ENCODE assay signal across 1 fruit fly cellular context in the genomic region with DNA sequence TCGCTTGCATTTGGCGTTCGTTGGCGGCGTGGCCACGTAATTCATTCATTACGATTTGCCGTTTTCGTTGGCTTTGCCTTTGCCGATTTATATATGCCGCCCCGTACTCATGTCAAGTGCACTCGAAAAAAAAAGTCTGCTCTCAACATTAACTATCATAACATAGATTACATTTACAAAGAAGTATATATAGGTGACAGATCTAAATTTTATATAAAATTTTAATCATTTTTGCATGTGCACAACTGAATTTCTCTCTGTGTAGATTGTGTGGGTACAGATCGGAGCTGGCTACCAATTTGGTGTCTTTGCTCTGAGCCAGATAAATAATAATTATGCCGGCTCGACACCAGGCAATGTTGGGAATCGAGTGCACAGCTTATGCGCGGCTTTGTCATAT.
TF ChIP-seq lines count a peak whose summit lies in the region.

No protein-coding gene starts in this region.

TF ChIP-seq in whole organism, embryonic, 481 proteins besides CTCF, POLR2A, EP300 and RAD21 (continued from another document and continues in another):
- peak; percentile 63 for TF ChIP-seq sisA (GFP tag; IDR thresholded peaks at IDR 0.05; lab: Robert Waterston, UW)
- TF ChIP-seq Stat92E (GFP tag; optimal IDR thresholded peaks at IDR 0.05; lab: Kevin White, UChicago): no peak
- no peak for TF ChIP-seq Hr39 (optimal IDR thresholded peaks at IDR 0.05; lab: Kevin White, UChicago)
- TF ChIP-seq CG3838 (GFP tag; optimal IDR thresholded peaks at IDR 0.05; lab: Kevin White, UChicago): no peak
- no peak for TF ChIP-seq cad (GFP tag; optimal IDR thresholded peaks at IDR 0.05; lab: Kevin White, UChicago)
- TF ChIP-seq CG9727 (GFP tag; optimal IDR thresholded peaks at IDR 0.05; lab: Kevin White, UChicago): peak; percentile 62
- TF ChIP-seq gfzf (GFP tag; optimal IDR thresholded peaks at IDR 0.05; lab: Kevin White, UChicago): no peak
- no peak for TF ChIP-seq insv (GFP tag; optimal IDR thresholded peaks at IDR 0.05; lab: Kevin White, UChicago)
- TF ChIP-seq CG1792 (GFP tag; optimal IDR thresholded peaks at IDR 0.05; lab: Kevin White, UChicago): no peak
- no peak for TF ChIP-seq NC2α (GFP tag; optimal IDR thresholded peaks at IDR 0.05; lab: Kevin White, UChicago)
- peak; percentile 21 for TF ChIP-seq CG7556 (GFP tag; optimal IDR thresholded peaks at IDR 0.05; lab: Kevin White, UChicago)
- no peak for TF ChIP-seq wor (GFP tag; IDR thresholded peaks at IDR 0.05; lab: Robert Waterston, UW)
- TF ChIP-seq CG6813 (GFP tag; optimal IDR thresholded peaks at IDR 0.05; lab: Kevin White, UChicago): no peak
- TF ChIP-seq stwl (tag; optimal IDR thresholded peaks at IDR 0.05; lab: Kevin White, UChicago): no peak
- TF ChIP-seq otp (GFP tag; IDR thresholded peaks at IDR 0.05; lab: Robert Waterston, UW): 0 out of 3 replicates have a peak, but pooled peaks have one; percentile 45
- TF ChIP-seq repo (GFP tag; optimal IDR thresholded peaks at IDR 0.05; lab: Kevin White, UChicago): no peak
- TF ChIP-seq CG30403 (GFP tag; optimal IDR thresholded peaks at IDR 0.05; lab: Kevin White, UChicago): peak; percentile 49
- no peak for TF ChIP-seq CHES-1-like (GFP tag; optimal IDR thresholded peaks at IDR 0.05; lab: Kevin White, UChicago)
- TF ChIP-seq cg (GFP tag; optimal IDR thresholded peaks at IDR 0.05; lab: Kevin White, UChicago): no peak
- TF ChIP-seq prd (optimal IDR thresholded peaks at IDR 0.05; lab: Kevin White, UChicago): no peak
- peak; percentile 87 for TF ChIP-seq prd (GFP tag; IDR thresholded peaks at IDR 0.05; lab: Robert Waterston, UW)
- no peak for TF ChIP-seq CG12104 (GFP tag; optimal IDR thresholded peaks at IDR 0.05; lab: Kevin White, UChicago)
- TF ChIP-seq Side (GFP tag; optimal IDR thresholded peaks at IDR 0.05; lab: Kevin White, UChicago): no peak
- no peak for TF ChIP-seq Elba2 (GFP tag; optimal IDR thresholded peaks at IDR 0.05; lab: Kevin White, UChicago)
- peak; percentile 29 for TF ChIP-seq Hr3 (GFP tag; optimal IDR thresholded peaks at IDR 0.05; lab: Kevin White, UChicago)
- no peak for TF ChIP-seq Dbx (GFP tag; IDR thresholded peaks at IDR 0.05; lab: Robert Waterston, UW)
- TF ChIP-seq cato (GFP tag; optimal IDR thresholded peaks at IDR 0.05; lab: Kevin White, UChicago; ENCODE audit: borderline replicate concordance): no peak
- TF ChIP-seq disco-r (GFP tag; optimal IDR thresholded peaks at IDR 0.05; lab: Kevin White, UChicago): no peak
- no peak for TF ChIP-seq CG9797 (GFP tag; optimal IDR thresholded peaks at IDR 0.05; lab: Kevin White, UChicago)
- TF ChIP-seq salm (tag; optimal IDR thresholded peaks at IDR 0.05; lab: Kevin White, UChicago): no peak
- no peak for TF ChIP-seq tx (GFP tag; optimal IDR thresholded peaks at IDR 0.05; lab: Kevin White, UChicago)
- peak; percentile 75; the same call in 1 of the 3 replicates for TF ChIP-seq CG34422 (GFP tag; IDR thresholded peaks at IDR 0.05; lab: Robert Waterston, UW)
- no peak for TF ChIP-seq Hand (GFP tag; optimal IDR thresholded peaks at IDR 0.05; lab: Kevin White, UChicago)
- peak; percentile 42; the same call in 1 of the 2 replicates for TF ChIP-seq sens-2 (GFP tag; IDR thresholded peaks at IDR 0.05; lab: Robert Waterston, UW)
- TF ChIP-seq CG9876 (GFP tag; optimal IDR thresholded peaks at IDR 0.05; lab: Kevin White, UChicago): no peak
- no peak for TF ChIP-seq gro (GFP tag; optimal IDR thresholded peaks at IDR 0.05; lab: Kevin White, UChicago)
- no peak for TF ChIP-seq CG31365 (tag; optimal IDR thresholded peaks at IDR 0.05; lab: Kevin White, UChicago)
- TF ChIP-seq p53 (GFP tag; optimal IDR thresholded peaks at IDR 0.05; lab: Kevin White, UChicago): no peak
- no peak for TF ChIP-seq pan (optimal IDR thresholded peaks at IDR 0.05; lab: Kevin White, UChicago)
- TF ChIP-seq pan (GFP tag; optimal IDR thresholded peaks at IDR 0.05 in 1 of 2, IDR thresholded peaks at IDR 0.05 in 1 of 2): peak in 1 of 2 experiments; percentile 78
- 0 out of 3 replicates have a peak, but pooled peaks have one; percentile 20 for TF ChIP-seq CG6175 (GFP tag; IDR thresholded peaks at IDR 0.05; lab: Robert Waterston, UW)
- no peak for TF ChIP-seq Gsc (GFP tag; IDR thresholded peaks at IDR 0.05; lab: Robert Waterston, UW)
- TF ChIP-seq CG15011 (GFP tag; optimal IDR thresholded peaks at IDR 0.05; lab: Kevin White, UChicago): no peak
- no peak for TF ChIP-seq NFAT (GFP tag; IDR thresholded peaks at IDR 0.05; lab: Robert Waterston, UW)
- TF ChIP-seq BEAF-32 (GFP tag; optimal IDR thresholded peaks at IDR 0.05; lab: Kevin White, UChicago): no peak
- no peak for TF ChIP-seq croc (GFP tag; conservative IDR thresholded peaks at IDR 0.05; lab: Robert Waterston, UW)
- no peak for TF ChIP-seq CG1832 (GFP tag; optimal IDR thresholded peaks at IDR 0.05; lab: Kevin White, UChicago)
- TF ChIP-seq Gug (GFP tag; IDR thresholded peaks at IDR 0.05; lab: Robert Waterston, UW): no peak
- TF ChIP-seq CG9817 (tag; optimal IDR thresholded peaks at IDR 0.05; lab: Kevin White, UChicago): peak; percentile 16
- no peak for TF ChIP-seq CG5953 (GFP tag; IDR thresholded peaks at IDR 0.05; lab: Robert Waterston, UW)
- no peak for TF ChIP-seq CG7963 (GFP tag; IDR thresholded peaks at IDR 0.05; lab: Robert Waterston, UW; ENCODE audit: partially characterized antibody)
- TF ChIP-seq Nf-YB (GFP tag; optimal IDR thresholded peaks at IDR 0.05; lab: Kevin White, UChicago): no peak
- no peak for TF ChIP-seq crol (GFP tag; IDR thresholded peaks at IDR 0.05; lab: Robert Waterston, UW)
- TF ChIP-seq sob (GFP tag; IDR thresholded peaks at IDR 0.05; lab: Robert Waterston, UW): peak; percentile 60; the same call in 1 of the 2 replicates
- TF ChIP-seq CG13894 (tag; optimal IDR thresholded peaks at IDR 0.05; lab: Kevin White, UChicago): no peak
- no peak for TF ChIP-seq Neu2 (GFP tag; optimal IDR thresholded peaks at IDR 0.05; lab: Kevin White, UChicago; ENCODE audit: borderline replicate concordance)
- TF ChIP-seq Rfx (GFP tag; IDR thresholded peaks at IDR 0.05; lab: Robert Waterston, UW): peak; percentile 64
- TF ChIP-seq D19B (GFP tag; optimal IDR thresholded peaks at IDR 0.05; lab: Kevin White, UChicago): no peak
- 0 out of 2 replicates have a peak, but pooled peaks have one; percentile 32 for TF ChIP-seq Oaz (GFP tag; IDR thresholded peaks at IDR 0.05; lab: Robert Waterston, UW)
- TF ChIP-seq CG13424 (tag; optimal IDR thresholded peaks at IDR 0.05; lab: Kevin White, UChicago): peak; percentile 35
- TF ChIP-seq mam (GFP tag; optimal IDR thresholded peaks at IDR 0.05; lab: Kevin White, UChicago): peak; percentile 9
- no peak for TF ChIP-seq CG16779 (GFP tag; IDR thresholded peaks at IDR 0.05; lab: Robert Waterston, UW)
- TF ChIP-seq CG6689 (GFP tag; IDR thresholded peaks at IDR 0.05; lab: Robert Waterston, UW): peak; percentile 43; the same call in 1 of the 2 replicates
- TF ChIP-seq CG2129 (GFP tag; IDR thresholded peaks at IDR 0.05; lab: Robert Waterston, UW; ENCODE audit: partially characterized antibody): no peak
- TF ChIP-seq shn (GFP tag; optimal IDR thresholded peaks at IDR 0.05; lab: Kevin White, UChicago): no peak
- no peak for TF ChIP-seq CG12744 (GFP tag; optimal IDR thresholded peaks at IDR 0.05; lab: Kevin White, UChicago)
- no peak for TF ChIP-seq CG9609 (GFP tag; optimal IDR thresholded peaks at IDR 0.05; lab: Kevin White, UChicago)
- no peak for TF ChIP-seq Hmx (GFP tag; optimal IDR thresholded peaks at IDR 0.05; lab: Kevin White, UChicago)
- no peak for TF ChIP-seq Dip2 (GFP tag; IDR thresholded peaks at IDR 0.05; lab: Robert Waterston, UW)
- no peak for TF ChIP-seq Dek (tag; optimal IDR thresholded peaks at IDR 0.05; lab: Kevin White, UChicago)
- TF ChIP-seq CG17385 (GFP tag; optimal IDR thresholded peaks at IDR 0.05; lab: Kevin White, UChicago): peak; percentile 8
- TF ChIP-seq Opbp (GFP tag; IDR thresholded peaks at IDR 0.05; lab: Robert Waterston, UW; ENCODE audit: partially characterized antibody): no peak
- TF ChIP-seq odd (GFP tag; optimal IDR thresholded peaks at IDR 0.05; lab: Kevin White, UChicago): no peak
- TF ChIP-seq CG17361 (GFP tag; IDR thresholded peaks at IDR 0.05; lab: Robert Waterston, UW): peak; percentile 39; the same call in 1 of the 3 replicates
- TF ChIP-seq Sry-β (GFP tag; optimal IDR thresholded peaks at IDR 0.05; lab: Kevin White, UChicago): no peak
- peak; percentile 58 for TF ChIP-seq CG12769 (tag; optimal IDR thresholded peaks at IDR 0.05; lab: Kevin White, UChicago)
- TF ChIP-seq lola (GFP tag; optimal IDR thresholded peaks at IDR 0.05; lab: Kevin White, UChicago): peak in 1 of 3 experiments; percentile 22
- TF ChIP-seq gsb (GFP tag; IDR thresholded peaks at IDR 0.05; lab: Robert Waterston, UW): no peak
- no peak for TF ChIP-seq zf30C (GFP tag; optimal IDR thresholded peaks at IDR 0.05; lab: Kevin White, UChicago)
- peak; percentile 68 for TF ChIP-seq row (GFP tag; IDR thresholded peaks at IDR 0.05; lab: Robert Waterston, UW)
- TF ChIP-seq CG7271 (tag; optimal IDR thresholded peaks at IDR 0.05; lab: Kevin White, UChicago): no peak
- no peak for TF ChIP-seq org-1 (GFP tag; optimal IDR thresholded peaks at IDR 0.05; lab: Kevin White, UChicago)
- TF ChIP-seq phol (tag; optimal IDR thresholded peaks at IDR 0.05; lab: Kevin White, UChicago): peak; percentile 49
- TF ChIP-seq CG11696 (GFP tag; IDR thresholded peaks at IDR 0.05; lab: Robert Waterston, UW): no peak
- TF ChIP-seq br (optimal IDR thresholded peaks at IDR 0.05; lab: Kevin White, UChicago): no peak
- no peak for TF ChIP-seq emc (GFP tag; optimal IDR thresholded peaks at IDR 0.05; lab: Kevin White, UChicago)
- TF ChIP-seq CG4854 (GFP tag; optimal IDR thresholded peaks at IDR 0.05; lab: Kevin White, UChicago): no peak
- TF ChIP-seq Atf6 (GFP tag; IDR thresholded peaks at IDR 0.05; lab: Robert Waterston, UW): no peak
- TF ChIP-seq Lhr (GFP tag; optimal IDR thresholded peaks at IDR 0.05; lab: Kevin White, UChicago): no peak
- TF ChIP-seq vfl (GFP tag; optimal IDR thresholded peaks at IDR 0.05; lab: Kevin White, UChicago): no peak
- peak; percentile 58 for TF ChIP-seq CG32767 (GFP tag; IDR thresholded peaks at IDR 0.05; lab: Robert Waterston, UW)
- TF ChIP-seq CG10979 (tag; optimal IDR thresholded peaks at IDR 0.05; lab: Kevin White, UChicago): peak; percentile 45
- no peak for TF ChIP-seq CG4707 (GFP tag; optimal IDR thresholded peaks at IDR 0.05; lab: Kevin White, UChicago)
- no peak for TF ChIP-seq pho (GFP tag; optimal IDR thresholded peaks at IDR 0.05; lab: Kevin White, UChicago)
- TF ChIP-seq jigr1 (GFP tag; IDR thresholded peaks at IDR 0.05; lab: Robert Waterston, UW): peak; percentile 32; the same call in 1 of the 3 replicates
- TF ChIP-seq bigmax (GFP tag; optimal IDR thresholded peaks at IDR 0.05; lab: Kevin White, UChicago): no peak
- TF ChIP-seq CG33213 (GFP tag; optimal IDR thresholded peaks at IDR 0.05; lab: Kevin White, UChicago): peak; percentile 12
- no peak for TF ChIP-seq Lim3 (GFP tag; IDR thresholded peaks at IDR 0.05; lab: Robert Waterston, UW)
- TF ChIP-seq lab (GFP tag; optimal IDR thresholded peaks at IDR 0.05; lab: Kevin White, UChicago): peak; percentile 48
- TF ChIP-seq CG13296 (GFP tag; optimal IDR thresholded peaks at IDR 0.05; lab: Kevin White, UChicago): no peak
- peak; percentile 13 for TF ChIP-seq Abd-B (GFP tag; optimal IDR thresholded peaks at IDR 0.05; lab: Kevin White, UChicago)
- TF ChIP-seq jing (GFP tag; optimal IDR thresholded peaks at IDR 0.05; lab: Kevin White, UChicago): peak; percentile 3
- no peak for TF ChIP-seq lov (optimal IDR thresholded peaks at IDR 0.05; lab: Kevin White, UChicago)
- TF ChIP-seq lov (GFP tag; IDR thresholded peaks at IDR 0.05; lab: Robert Waterston, UW): peak; percentile 68; the same call in 1 of the 3 replicates
- TF ChIP-seq ash1 (GFP tag; optimal IDR thresholded peaks at IDR 0.05; lab: Kevin White, UChicago): no peak
- TF ChIP-seq CG18599 (GFP tag; optimal IDR thresholded peaks at IDR 0.05; lab: Kevin White, UChicago): peak; percentile 4
- TF ChIP-seq hbn (GFP tag; IDR thresholded peaks at IDR 0.05; lab: Robert Waterston, UW; ENCODE audit: partially characterized antibody): no peak
- TF ChIP-seq CG31224 (GFP tag; IDR thresholded peaks at IDR 0.05; lab: Robert Waterston, UW): no peak
- TF ChIP-seq Bdp1 (GFP tag; optimal IDR thresholded peaks at IDR 0.05; lab: Kevin White, UChicago): no peak
- TF ChIP-seq nerfin-1 (tag; optimal IDR thresholded peaks at IDR 0.05; lab: Kevin White, UChicago): no peak
- TF ChIP-seq Doc2 (GFP tag; IDR thresholded peaks at IDR 0.05; lab: Robert Waterston, UW): no peak
- no peak for TF ChIP-seq CG3065 (GFP tag; optimal IDR thresholded peaks at IDR 0.05; lab: Kevin White, UChicago)
- TF ChIP-seq tgo (GFP tag; IDR thresholded peaks at IDR 0.05; lab: Robert Waterston, UW): peak; percentile 58
- TF ChIP-seq grn (GFP tag; optimal IDR thresholded peaks at IDR 0.05; lab: Kevin White, UChicago): no peak
- no peak for TF ChIP-seq sima (GFP tag; optimal IDR thresholded peaks at IDR 0.05; lab: Kevin White, UChicago)
- TF ChIP-seq Doc3 (GFP tag; IDR thresholded peaks at IDR 0.05; lab: Robert Waterston, UW; ENCODE audit: partially characterized antibody): no peak
- TF ChIP-seq Camta (GFP tag; optimal IDR thresholded peaks at IDR 0.05; lab: Kevin White, UChicago): no peak
- peak; percentile 56 for TF ChIP-seq CG4404 (GFP tag; IDR thresholded peaks at IDR 0.05; lab: Robert Waterston, UW)
- TF ChIP-seq BtbVII (GFP tag; optimal IDR thresholded peaks at IDR 0.05; lab: Kevin White, UChicago): no peak
- TF ChIP-seq CG14014 (GFP tag; IDR thresholded peaks at IDR 0.05; lab: Robert Waterston, UW): peak; percentile 58; the same call in 1 of the 2 replicates
- TF ChIP-seq CG4820 (GFP tag; optimal IDR thresholded peaks at IDR 0.05; lab: Kevin White, UChicago): peak; percentile 36
- TF ChIP-seq Bgb (GFP tag; IDR thresholded peaks at IDR 0.05; lab: Robert Waterston, UW; ENCODE audit: partially characterized antibody): no peak
- TF ChIP-seq ERR (GFP tag; optimal IDR thresholded peaks at IDR 0.05; lab: Kevin White, UChicago): no peak
- peak; percentile 68 for TF ChIP-seq Xrp1 (GFP tag; IDR thresholded peaks at IDR 0.05; lab: Robert Waterston, UW)
- TF ChIP-seq CG3995 (GFP tag; optimal IDR thresholded peaks at IDR 0.05; lab: Kevin White, UChicago): no peak
- TF ChIP-seq Mad (GFP tag; optimal IDR thresholded peaks at IDR 0.05; lab: Kevin White, UChicago): no peak
- peak; percentile 2 for TF ChIP-seq tio (GFP tag; optimal IDR thresholded peaks at IDR 0.05; lab: Kevin White, UChicago)
- TF ChIP-seq Dip3 (GFP tag; optimal IDR thresholded peaks at IDR 0.05; lab: Kevin White, UChicago): no peak
- no peak for TF ChIP-seq ro (GFP tag; IDR thresholded peaks at IDR 0.05; lab: Robert Waterston, UW)
- no peak for TF ChIP-seq gce (GFP tag; IDR thresholded peaks at IDR 0.05; lab: Robert Waterston, UW)
